Worm (Caenorhabditis elegans) whole organism, L3 larva: ENCODE results near the gene afmd-1.
"Not testable (repeated sequence)": the region's sequence is repeated elsewhere in the genome, so short reads cannot be mapped to it uniquely, and the experiment has no call there.

Source experiments
- elt-1 ChIP-seq: fragments of 150-350 bp; optimal IDR thresholded peaks from 2 replicates; lab custom pipeline; 2014; ENCODE audit warnings: missing biosample characterization, missing genetic modification characterization
- fos-1 ChIP-seq: fragments of 150-350 bp; optimal IDR thresholded peaks from 2 replicates; lab custom pipeline; 2014; ENCODE audit warnings: missing biosample characterization, missing genetic modification characterization
- nhr-12 ChIP-seq: fragments of 150-350 bp; optimal IDR thresholded peaks from 2 replicates; lab custom pipeline; 2014; ENCODE audit warnings: missing biosample characterization, missing genetic modification characterization

DNA sequence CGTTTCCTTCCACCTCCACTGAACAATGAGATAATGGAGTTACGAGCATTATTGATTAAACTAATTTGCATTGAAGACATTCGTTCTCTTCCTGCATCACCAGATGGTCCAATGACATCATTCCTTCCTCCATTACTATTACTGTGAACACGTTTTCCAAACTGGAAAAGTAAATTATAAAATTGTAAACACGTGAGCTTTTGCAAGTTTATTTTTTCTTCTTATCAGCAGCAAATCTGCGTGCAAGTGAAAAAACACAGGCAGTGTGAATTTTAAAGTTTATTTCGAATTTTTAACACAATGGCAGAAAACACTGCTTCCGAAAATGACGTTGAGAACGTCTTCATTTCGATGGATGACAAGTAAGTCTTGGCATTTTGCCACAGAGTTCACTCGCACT is 3.2 kb downstream of the afmd-1 start, which contains the start of gene D2024.1:
- not testable (repeated sequence) for TF ChIP-seq fos-1 (tag; lab: Kevin White, UChicago); elt-1 (tag; lab: Kevin White, UChicago); nhr-12
